Fruit fly (Drosophila melanogaster): ENCODE measurements around the gene CG42813.

The CG42813 gene

dm6 chr3R:27244742-27245400 lies 16.5 kb upstream of the CG42813 start, which contains the start of gene CG18766 (continued):
- TF ChIP-seq jing (GFP tag; optimal IDR thresholded peaks at IDR 0.05) (no peak), stwl (tag; optimal IDR thresholded peaks at IDR 0.05) (peak; percentile 33)

- no peak for TF ChIP-seq Side (GFP tag; optimal IDR thresholded peaks at IDR 0.05)
- no peak for TF ChIP-seq zf30C (GFP tag; optimal IDR thresholded peaks at IDR 0.05)
- no peak for TF ChIP-seq shn (GFP tag; optimal IDR thresholded peaks at IDR 0.05)
- TF ChIP-seq hkb (optimal IDR thresholded peaks at IDR 0.05) = no peak
- 0 out of 2 replicates have a peak, but pooled peaks have one; percentile 18 for TF ChIP-seq hkb (GFP tag; IDR thresholded peaks at IDR 0.05)
- no peak for TF ChIP-seq NC2β (GFP tag; optimal IDR thresholded peaks at IDR 0.05)
- TF ChIP-seq CG9727 (GFP tag; optimal IDR thresholded peaks at IDR 0.05) = no peak
- no peak for TF ChIP-seq ase (GFP tag; IDR thresholded peaks at IDR 0.05)
- TF ChIP-seq Deaf1 (tag; optimal IDR thresholded peaks at IDR 0.05) = no peak
- no peak for TF ChIP-seq CG17385 (GFP tag; optimal IDR thresholded peaks at IDR 0.05)
- no peak for TF ChIP-seq CG4707 (GFP tag; optimal IDR thresholded peaks at IDR 0.05)
- TF ChIP-seq CG8944 (GFP tag; optimal IDR thresholded peaks at IDR 0.05) = no peak
- TF ChIP-seq trh (GFP tag; optimal IDR thresholded peaks at IDR 0.05) = no peak
- TF ChIP-seq CG11696 (GFP tag; IDR thresholded peaks at IDR 0.05) = 0 out of 2 replicates have a peak, but pooled peaks have one; percentile 8
- peak; percentile 97 for TF ChIP-seq D19A (tag; optimal IDR thresholded peaks at IDR 0.05)
- TF ChIP-seq Bteb2 (GFP tag; optimal IDR thresholded peaks at IDR 0.05) = no peak
- TF ChIP-seq Gsc (GFP tag; IDR thresholded peaks at IDR 0.05) = no peak
- TF ChIP-seq Awh (GFP tag; IDR thresholded peaks at IDR 0.05) = no peak
- TF ChIP-seq CG1647 (GFP tag; optimal IDR thresholded peaks at IDR 0.05) = no peak
- TF ChIP-seq CG15601 (tag; optimal IDR thresholded peaks at IDR 0.05) = peak; percentile 9
- TF ChIP-seq eyg (GFP tag; optimal IDR thresholded peaks at IDR 0.05) = no peak
- TF ChIP-seq ci (GFP tag; IDR thresholded peaks at IDR 0.05) = 0 out of 3 replicates have a peak, but pooled peaks have one; percentile 16
- no peak for TF ChIP-seq CG17829 (tag; optimal IDR thresholded peaks at IDR 0.05)
- TF ChIP-seq sens (GFP tag) = peak; percentile 82
- TF ChIP-seq D19B (GFP tag; optimal IDR thresholded peaks at IDR 0.05) = peak; percentile 16
- TF ChIP-seq CG10267 (tag; optimal IDR thresholded peaks at IDR 0.05) = no peak
- peak; percentile 26; the same call in 2 of the 3 replicates for TF ChIP-seq row (GFP tag; IDR thresholded peaks at IDR 0.05)
- TF ChIP-seq Xrp1 (GFP tag; IDR thresholded peaks at IDR 0.05) = peak; percentile 35; the same call in 1 of the 2 replicates
- peak; percentile 42; the same call in 1 of the 2 replicates for TF ChIP-seq CG17328 (GFP tag; IDR thresholded peaks at IDR 0.05)
- TF ChIP-seq Dip2 (GFP tag; IDR thresholded peaks at IDR 0.05) = no peak
- TF ChIP-seq Vsx1 (GFP tag; optimal IDR thresholded peaks at IDR 0.05) = no peak
- TF ChIP-seq Abd-B (GFP tag; optimal IDR thresholded peaks at IDR 0.05) = no peak
- no peak for TF ChIP-seq Mrtf (GFP tag; IDR thresholded peaks at IDR 0.05)
These were observed 16.0 kb upstream of the CG42813 start for dm6 chr3R:27244412-27244741.

dm6 chr3R:27240967-27241366 lies 12.6 kb upstream of the CG42813 start, which contains the start of gene CG17991:
CG17991 (plus strand) TSS chr3R:27241267.
- TF ChIP-seq CG14667 (GFP tag; IDR thresholded peaks at IDR 0.05) (no peak), CG12219 (GFP tag; optimal IDR thresholded peaks at IDR 0.05) (no peak), seq (GFP tag; IDR thresholded peaks at IDR 0.05) (no peak), slp2 (GFP tag; optimal IDR thresholded peaks at IDR 0.05) (no peak), CG13424 (tag; optimal IDR thresholded peaks at IDR 0.05) (no peak), onecut (GFP tag; IDR thresholded peaks at IDR 0.05) (no peak), CrebB (tag; optimal IDR thresholded peaks at IDR 0.05) (no peak), pnt (GFP tag; optimal IDR thresholded peaks at IDR 0.05) (no peak), danr (GFP tag; IDR thresholded peaks at IDR 0.05) (no peak), CG6813 (GFP tag; optimal IDR thresholded peaks at IDR 0.05) (no peak), HLH3B (GFP tag; IDR thresholded peaks at IDR 0.05) (no peak), CG32532 (GFP tag; IDR thresholded peaks at IDR 0.05) (no peak)
